Fruit fly (Drosophila melanogaster) whole organism, embryonic: ENCODE results near the gene Trf4-1.

ENCODE experiments used
- Bdp1 ChIP-seq: fragments of 200-800 bp; sonication (Bioruptor generic); optimal IDR thresholded peaks from 3 replicates; lab custom pipeline; 2016; ENCODE audit warnings: missing biosample characterization, missing genetic modification characterization
- Bgb ChIP-seq: fragments of 200-800 bp; sonication (Bioruptor generic); IDR thresholded peaks from 2 replicates; pipeline ENCODE4 v1.3.6; 2022; ENCODE audit warnings: missing biosample characterization, missing genetic modification characterization; ENCODE audit not compliant: partially characterized antibody
- Blimp-1 ChIP-seq: fragments of 200-800 bp; sonication (Bioruptor generic); optimal IDR thresholded peaks from 3 replicates; lab custom pipeline; 2018; ENCODE audit warnings: missing biosample characterization, missing genetic modification characterization, mild to moderate bottlenecking, moderate library complexity, missing genetic modification reagents
- CG11247 ChIP-seq: fragments of 200-800 bp; sonication (Bioruptor generic); IDR thresholded peaks from 2 replicates; pipeline ENCODE4 v1.3.6; 2022; ENCODE audit warnings: missing biosample characterization, missing genetic modification characterization
- CG11696 ChIP-seq: fragments of 200-800 bp; sonication (Bioruptor generic); IDR thresholded peaks from 2 replicates; pipeline ENCODE4 v1.3.6; 2022; ENCODE audit warnings: missing biosample characterization, missing genetic modification characterization
- CG11723 ChIP-seq: fragments of 200-800 bp; sonication (Bioruptor generic); optimal IDR thresholded peaks from 2 replicates; lab custom pipeline; 2017; ENCODE audit warnings: missing biosample characterization, mild to moderate bottlenecking, missing genetic modification characterization
- CG1792 ChIP-seq: fragments of 200-800 bp; sonication (Bioruptor generic); optimal IDR thresholded peaks from 2 replicates; lab custom pipeline; 2016; ENCODE audit warnings: missing biosample characterization, missing genetic modification characterization
- CG18011 ChIP-seq: fragments of 200-800 bp; sonication (Bioruptor generic); optimal IDR thresholded peaks from 2 replicates; lab custom pipeline; 2017; ENCODE audit warnings: missing biosample characterization, missing genetic modification characterization, mild to moderate bottlenecking, moderate library complexity, missing genotype
- CG18764 ChIP-seq: fragments of 200-800 bp; sonication (Bioruptor generic); optimal IDR thresholded peaks from 3 replicates; lab custom pipeline; 2016; ENCODE audit warnings: missing biosample characterization, missing genetic modification characterization
- CG30020 ChIP-seq: fragments of 200-800 bp; optimal IDR thresholded peaks from 2 replicates; lab custom pipeline; 2019; ENCODE audit warnings: missing biosample characterization, mild to moderate bottlenecking, missing genetic modification characterization, moderate library complexity
- CG31365 ChIP-seq: fragments of 200-800 bp; sonication (Bioruptor generic); optimal IDR thresholded peaks from 2 replicates; lab custom pipeline; 2018; ENCODE audit warnings: missing biosample characterization, mild to moderate bottlenecking, missing genetic modification characterization
- CG32532 ChIP-seq: fragments of 200-800 bp; sonication (Bioruptor generic); IDR thresholded peaks from 2 replicates; pipeline ENCODE4 v1.3.6; 2022; ENCODE audit warnings: missing biosample characterization, missing genetic modification characterization
- CG3281 ChIP-seq: fragments of 200-800 bp; sonication (Bioruptor generic); optimal IDR thresholded peaks from 3 replicates; lab custom pipeline; 2017; ENCODE audit warnings: missing biosample characterization, mild to moderate bottlenecking, missing genetic modification characterization
- CG34376 ChIP-seq: fragments of 200-800 bp; sonication (Bioruptor generic); optimal IDR thresholded peaks from 2 replicates; lab custom pipeline; 2018; ENCODE audit warnings: missing biosample characterization, mild to moderate bottlenecking, missing genetic modification characterization
- CG4424 ChIP-seq: fragments of 200-800 bp; sonication (Bioruptor generic); optimal IDR thresholded peaks from 3 replicates; lab custom pipeline; 2016; ENCODE audit warnings: missing biosample characterization, missing genetic modification characterization
- CG5953 ChIP-seq: fragments of 200-800 bp; sonication (Bioruptor generic); IDR thresholded peaks from 2 replicates; pipeline ENCODE4 v1.3.6; 2022; ENCODE audit warnings: missing biosample characterization, missing genetic modification characterization
- CG6683 ChIP-seq: fragments of 200-800 bp; sonication (Bioruptor generic); optimal IDR thresholded peaks from 2 replicates; lab custom pipeline; 2017; ENCODE audit warnings: missing biosample characterization, mild to moderate bottlenecking, missing genetic modification characterization, missing genetic modification reagents
- CG8089 ChIP-seq: fragments of 200-800 bp; sonication (Bioruptor generic); optimal IDR thresholded peaks from 3 replicates; lab custom pipeline; 2016; ENCODE audit warnings: missing biosample characterization, missing genetic modification characterization
- CG9797 ChIP-seq: fragments of 200-800 bp; sonication (Bioruptor generic); optimal IDR thresholded peaks from 3 replicates; lab custom pipeline; 2018; ENCODE audit warnings: missing biosample characterization, mild to moderate bottlenecking, missing genetic modification characterization
- D19A ChIP-seq: fragments of 200-800 bp; optimal IDR thresholded peaks from 3 replicates; lab custom pipeline; 2019; ENCODE audit warnings: missing biosample characterization, mild to moderate bottlenecking, missing genetic modification characterization, moderate library complexity
- Dref ChIP-seq: fragments of 200-800 bp; sonication (Bioruptor generic); IDR thresholded peaks from 2 replicates; pipeline ENCODE4 v1.3.6; 2022; ENCODE audit warnings: missing biosample characterization, missing genetic modification characterization
- HHEX ChIP-seq: fragments of 200-800 bp; sonication (Bioruptor generic); optimal IDR thresholded peaks from 3 replicates; lab custom pipeline; 2017; ENCODE audit warnings: missing biosample characterization, mild to moderate bottlenecking, missing genetic modification characterization, missing genetic modification reagents
- HLH54F ChIP-seq: fragments of 200-800 bp; sonication (Bioruptor generic); optimal IDR thresholded peaks from 3 replicates; lab custom pipeline; 2016; ENCODE audit warnings: missing biosample characterization, missing genetic modification characterization
- Hmx ChIP-seq: fragments of 200-800 bp; sonication (Bioruptor generic); optimal IDR thresholded peaks from 2 replicates; lab custom pipeline; 2016; ENCODE audit warnings: missing biosample characterization, missing genetic modification characterization
- Six4 ChIP-seq: fragments of 200-800 bp; sonication (Bioruptor generic); optimal IDR thresholded peaks from 2 replicates; lab custom pipeline; 2016; ENCODE audit warnings: missing biosample characterization, missing genetic modification characterization
- Spps ChIP-seq: fragments of 200-800 bp; sonication (Bioruptor generic); optimal IDR thresholded peaks from 2 replicates; lab custom pipeline; 2018; ENCODE audit warnings: missing biosample characterization, mild to moderate bottlenecking, missing genetic modification characterization
- TFAM ChIP-seq: fragments of 200-800 bp; sonication (Bioruptor generic); optimal IDR thresholded peaks from 2 replicates; lab custom pipeline; 2017; ENCODE audit warnings: missing biosample characterization, missing genetic modification characterization, inconsistent platforms
- ab ChIP-seq: fragments of 200-800 bp; sonication (Bioruptor generic); optimal IDR thresholded peaks from 2 replicates; lab custom pipeline; 2016; ENCODE audit warnings: missing biosample characterization, missing genetic modification characterization
- bbx ChIP-seq: fragments of 200-800 bp; sonication (Bioruptor generic); IDR thresholded peaks from 2 replicates; pipeline ENCODE4 v1.3.6; 2022; ENCODE audit warnings: missing biosample characterization, missing genetic modification characterization; ENCODE audit not compliant: partially characterized antibody
- caup ChIP-seq: fragments of 200-800 bp; sonication (Bioruptor generic); optimal IDR thresholded peaks from 3 replicates; lab custom pipeline; 2017; ENCODE audit warnings: missing biosample characterization, mild to moderate bottlenecking, missing genetic modification characterization, moderate library complexity; ENCODE audit not compliant: severe bottlenecking
- chn ChIP-seq: fragments of 200-800 bp; sonication (Bioruptor generic); optimal IDR thresholded peaks from 2 replicates; lab custom pipeline; 2016; ENCODE audit warnings: missing biosample characterization, missing genetic modification characterization
- ci ChIP-seq: fragments of 200-800 bp; sonication (Bioruptor generic); IDR thresholded peaks from 3 replicates; pipeline ENCODE4 v1.3.6; 2022; ENCODE audit warnings: missing biosample characterization, missing genetic modification characterization
- croc ChIP-seq: fragments of 200-800 bp; sonication (Bioruptor generic); conservative IDR thresholded peaks from 3 replicates; pipeline ENCODE4 v1.3.6; 2022; ENCODE audit warnings: missing biosample characterization, missing genetic modification characterization
- dan ChIP-seq: fragments of 200-800 bp; sonication (Bioruptor generic); IDR thresholded peaks from 2 replicates; pipeline ENCODE4 v1.3.6; 2022; ENCODE audit warnings: missing biosample characterization, missing genetic modification characterization
- fru ChIP-seq: fragments of >200 bp; optimal IDR thresholded peaks from 2 replicates; lab custom pipeline; 2017
- gem ChIP-seq: fragments of 200-800 bp; sonication (Bioruptor generic); optimal IDR thresholded peaks from 2 replicates; lab custom pipeline; 2019; ENCODE audit warnings: missing biosample characterization, mild to moderate bottlenecking, missing genetic modification characterization, moderate library complexity
- grn ChIP-seq: fragments of 200-800 bp; sonication (Bioruptor generic); optimal IDR thresholded peaks from 3 replicates; lab custom pipeline; 2017; ENCODE audit warnings: missing biosample characterization, missing genetic modification characterization
- gt ChIP-seq: fragments of 200-800 bp; sonication (Bioruptor generic); IDR thresholded peaks from 2 replicates; pipeline ENCODE4 v1.3.6; 2022; ENCODE audit warnings: missing biosample characterization, missing genetic modification characterization
- jigr1 ChIP-seq: fragments of 200-800 bp; sonication (Bioruptor generic); IDR thresholded peaks from 3 replicates; pipeline ENCODE4 v1.3.6; 2022; ENCODE audit warnings: missing biosample characterization, missing genetic modification characterization
- oc ChIP-seq: fragments of 200-800 bp; sonication (Bioruptor generic); optimal IDR thresholded peaks from 2 replicates; lab custom pipeline; 2018; ENCODE audit warnings: missing biosample characterization, mild to moderate bottlenecking, missing genetic modification characterization, moderate library complexity
- onecut ChIP-seq: fragments of 200-800 bp; sonication (Bioruptor generic); IDR thresholded peaks from 2 replicates; pipeline ENCODE4 v1.3.6; 2022; ENCODE audit warnings: missing biosample characterization, missing genetic modification characterization
- pb ChIP-seq: fragments of 200-800 bp; sonication (Bioruptor generic); optimal IDR thresholded peaks from 3 replicates; lab custom pipeline; 2016; ENCODE audit warnings: missing biosample characterization, missing genetic modification characterization
- pfk ChIP-seq: fragments of 200-800 bp; sonication (Bioruptor generic); optimal IDR thresholded peaks from 2 replicates; lab custom pipeline; 2018; ENCODE audit warnings: missing biosample characterization, mild to moderate bottlenecking, missing genetic modification characterization, moderate library complexity
- prd ChIP-seq, 3 experiments: fragments of >200 bp in 2 of 3; fragments of 200-800 bp in 1 of 3; sonication (Bioruptor generic) in 1 of 3; optimal IDR thresholded peaks in 2 of 3; IDR thresholded peaks in 1 of 3; 2 replicates in 2 of 3; 3 replicates in 1 of 3; pipeline versions ENCODE4 v1.3.6 to Lab custom; 2017 to 2022; ENCODE audit warnings: missing biosample characterization in 1 of 3, missing genetic modification characterization in 1 of 3
- schlank ChIP-seq: fragments of 200-800 bp; sonication (Bioruptor generic); optimal IDR thresholded peaks from 2 replicates; lab custom pipeline; 2018; ENCODE audit warnings: missing biosample characterization, mild to moderate bottlenecking, missing genetic modification characterization
- sd ChIP-seq: fragments of 200-800 bp; sonication (Bioruptor generic); optimal IDR thresholded peaks from 3 replicates; lab custom pipeline; 2018; ENCODE audit warnings: missing biosample characterization, mild to moderate bottlenecking, missing genetic modification characterization, moderate library complexity
- slbo ChIP-seq: fragments of 200-800 bp; sonication (Bioruptor generic); IDR thresholded peaks from 2 replicates; pipeline ENCODE4 v1.3.6; 2022; ENCODE audit warnings: missing biosample characterization, missing genetic modification characterization
- wek ChIP-seq: fragments of 200-800 bp; sonication (Bioruptor generic); optimal IDR thresholded peaks from 3 replicates; lab custom pipeline; 2018; ENCODE audit warnings: missing biosample characterization, mild to moderate bottlenecking, missing genetic modification characterization, moderate library complexity
- zfh1 ChIP-seq: fragments of 200-800 bp; sonication (Bioruptor generic); IDR thresholded peaks from 3 replicates; pipeline ENCODE4 v1.3.6; 2022; ENCODE audit warnings: missing biosample characterization, missing genetic modification characterization

Gene Trf4-1

dm6 chrX:8561404-8562397, 1.6 kb downstream of the Trf4-1 start (continued):
- TF ChIP-seq CG34376 (GFP tag; lab: Kevin White, UChicago) (peak; percentile 7), ci (peak; percentile 72), gem (peak; percentile 8), CG3281 (no peak), jigr1 (GFP tag; lab: Robert Waterston, UW) (no peak), slbo (GFP tag; lab: Robert Waterston, UW) (peak; percentile 22; the same call in 1 of the 2 replicates), bbx (GFP tag; lab: Robert Waterston, UW) (peak; percentile 72), TFAM (GFP tag; lab: Kevin White, UChicago) (no peak), CG4424 (peak; percentile 13), wek (peak; percentile 34), sd (no peak), CG31365 (no peak), Bgb (GFP tag; lab: Robert Waterston, UW) (peak; percentile 41; the same call in 1 of the 2 replicates), CG11247 (peak; percentile 47), CG18764 (GFP tag; lab: Kevin White, UChicago) (peak; percentile 11), D19A (tag; lab: Kevin White, UChicago) (no peak), CG9797 (GFP tag; lab: Kevin White, UChicago) (peak; percentile 20), CG32532 (GFP tag; lab: Robert Waterston, UW) (peak; percentile 49), prd (optimal IDR thresholded peaks at IDR 0.05; lab: Kevin White, UChicago) (no peak), prd (GFP tag; IDR thresholded peaks at IDR 0.05; lab: Robert Waterston, UW) (peak; percentile 37; the same call in 1 of the 3 replicates), zfh1 (GFP tag; lab: Robert Waterston, UW) (peak; percentile 63; the same call in 2 of the 3 replicates), Dref (GFP tag; lab: Robert Waterston, UW) (peak; percentile 63), gt (GFP tag; lab: Robert Waterston, UW) (no peak), CG11696 (no peak), grn (GFP tag; lab: Kevin White, UChicago) (no peak), HHEX (GFP tag; lab: Kevin White, UChicago) (peak; percentile 25), dan (GFP tag; lab: Robert Waterston, UW) (no peak)
- TF ChIP-seq, all 482 proteins: peak for 184

DNA sequence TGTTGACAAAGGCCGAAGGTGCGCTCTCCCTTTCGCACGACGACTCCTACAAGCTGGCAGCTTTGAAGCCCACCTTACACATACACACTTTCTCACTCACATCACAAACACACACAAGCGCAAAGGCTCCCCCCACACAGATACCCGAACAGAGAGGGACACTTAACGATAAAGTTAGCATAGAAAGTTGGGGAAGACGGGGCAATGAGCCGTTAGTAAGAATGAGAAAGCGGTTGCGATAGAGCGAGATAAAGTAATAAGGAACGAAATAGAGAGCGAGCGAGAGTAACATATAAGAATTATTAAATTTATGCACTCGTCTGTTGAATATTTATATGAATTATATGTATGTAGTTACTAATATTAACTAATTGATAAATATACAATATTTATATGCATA, 8.9 kb downstream of the Trf4-1 start:
- TF ChIP-seq wek: no peak
- no peak for TF ChIP-seq CG5953 (GFP tag; lab: Robert Waterston, UW)
- no peak for TF ChIP-seq oc (tag; lab: Kevin White, UChicago)
- no peak for TF ChIP-seq pb (GFP tag; lab: Kevin White, UChicago)
- TF ChIP-seq fru: no peak
- TF ChIP-seq Bdp1 (GFP tag; lab: Kevin White, UChicago): no peak
- no peak for TF ChIP-seq ab
- peak; percentile 11 for TF ChIP-seq Blimp-1 (GFP tag; lab: Kevin White, UChicago)
- no peak for TF ChIP-seq Spps
- TF ChIP-seq pfk (GFP tag; lab: Kevin White, UChicago): no peak
- TF ChIP-seq CG6683 (GFP tag; lab: Kevin White, UChicago): no peak
- no peak for TF ChIP-seq CG11723 (GFP tag; lab: Kevin White, UChicago)
- no peak for TF ChIP-seq CG30020 (tag; lab: Kevin White, UChicago)
- TF ChIP-seq onecut (GFP tag; lab: Robert Waterston, UW): no peak
- TF ChIP-seq chn (GFP tag; lab: Kevin White, UChicago): no peak
- TF ChIP-seq caup (GFP tag; lab: Kevin White, UChicago): no peak
- no peak for TF ChIP-seq HLH54F (GFP tag; lab: Kevin White, UChicago)
- TF ChIP-seq Six4: no peak
- no peak for TF ChIP-seq Hmx
- no peak for TF ChIP-seq croc (GFP tag; lab: Robert Waterston, UW)
- TF ChIP-seq CG8089 (GFP tag; lab: Kevin White, UChicago): no peak
- no peak for TF ChIP-seq schlank (tag; lab: Kevin White, UChicago)
- no peak for TF ChIP-seq CG1792 (GFP tag; lab: Kevin White, UChicago)
- TF ChIP-seq CG18011 (GFP tag; lab: Kevin White, UChicago): no peak
